Fruit fly (Drosophila melanogaster) whole organism, embryonic: ENCODE results near the gene Mabi.

Source experiments
- Abd-B ChIP-seq: fragments of 200-800 bp; sonication (Bioruptor generic); optimal IDR thresholded peaks from 2 replicates; lab custom pipeline; 2018; ENCODE audit warnings: missing biosample characterization, mild to moderate bottlenecking, missing genetic modification characterization, moderate library complexity
- Atf3 ChIP-seq: fragments of 200-800 bp; sonication (Bioruptor generic); optimal IDR thresholded peaks from 3 replicates; lab custom pipeline; 2016; ENCODE audit warnings: missing biosample characterization, missing genetic modification characterization
- Bgb ChIP-seq: fragments of 200-800 bp; sonication (Bioruptor generic); IDR thresholded peaks from 2 replicates; pipeline ENCODE4 v1.3.6; 2022; ENCODE audit warnings: missing biosample characterization, missing genetic modification characterization; ENCODE audit not compliant: partially characterized antibody
- CG11695 ChIP-seq: fragments of 200-800 bp; sonication (Bioruptor generic); IDR thresholded peaks from 3 replicates; pipeline ENCODE4 v1.3.6; 2022; ENCODE audit warnings: missing biosample characterization, missing genetic modification characterization
- CG12391 ChIP-seq: fragments of 200-800 bp; sonication (Bioruptor generic); optimal IDR thresholded peaks from 3 replicates; lab custom pipeline; 2018; ENCODE audit warnings: missing biosample characterization, mild to moderate bottlenecking, missing genetic modification characterization, moderate library complexity
- CG13287 ChIP-seq: fragments of 200-800 bp; sonication (Bioruptor generic); IDR thresholded peaks from 2 replicates; pipeline ENCODE4 v1.3.6; 2022; ENCODE audit warnings: missing biosample characterization, missing genetic modification characterization; ENCODE audit not compliant: partially characterized antibody
- CG13624 ChIP-seq: fragments of 200-800 bp; sonication (Bioruptor generic); optimal IDR thresholded peaks from 2 replicates; lab custom pipeline; 2016; ENCODE audit warnings: missing biosample characterization, missing genetic modification characterization
- CG14860 ChIP-seq: fragments of 200-800 bp; sonication (Bioruptor generic); IDR thresholded peaks from 3 replicates; pipeline ENCODE4 v1.3.6; 2022; ENCODE audit warnings: missing biosample characterization, missing genetic modification characterization; ENCODE audit not compliant: partially characterized antibody
- CG1529 ChIP-seq: fragments of 200-800 bp; sonication (Bioruptor generic); optimal IDR thresholded peaks from 3 replicates; lab custom pipeline; 2018; ENCODE audit warnings: missing biosample characterization, missing genetic modification characterization
- CG18476 ChIP-seq: fragments of 200-800 bp; sonication (Bioruptor generic); optimal IDR thresholded peaks from 2 replicates; lab custom pipeline; 2016; ENCODE audit warnings: missing biosample characterization, mild to moderate bottlenecking, missing genetic modification characterization
- CG18764 ChIP-seq: fragments of 200-800 bp; sonication (Bioruptor generic); optimal IDR thresholded peaks from 3 replicates; lab custom pipeline; 2016; ENCODE audit warnings: missing biosample characterization, missing genetic modification characterization
- CG30403 ChIP-seq: fragments of 200-800 bp; sonication (Bioruptor generic); optimal IDR thresholded peaks from 3 replicates; lab custom pipeline; 2016; ENCODE audit warnings: missing biosample characterization, missing genetic modification characterization
- CG31441 ChIP-seq: fragments of 200-800 bp; sonication (Bioruptor generic); IDR thresholded peaks from 2 replicates; pipeline ENCODE4 v1.3.6; 2022; ENCODE audit warnings: missing biosample characterization, missing genetic modification characterization
- CG32767 ChIP-seq: fragments of 200-800 bp; sonication (Bioruptor generic); IDR thresholded peaks from 2 replicates; pipeline ENCODE4 v1.3.6; 2022; ENCODE audit warnings: missing biosample characterization, missing genetic modification characterization
- CG34376 ChIP-seq: fragments of 200-800 bp; sonication (Bioruptor generic); optimal IDR thresholded peaks from 2 replicates; lab custom pipeline; 2018; ENCODE audit warnings: missing biosample characterization, mild to moderate bottlenecking, missing genetic modification characterization
- CG34422 ChIP-seq: fragments of 200-800 bp; sonication (Bioruptor generic); IDR thresholded peaks from 3 replicates; pipeline ENCODE4 v1.3.6; 2022; ENCODE audit warnings: missing biosample characterization, missing genetic modification characterization
- CG6654 ChIP-seq: fragments of 200-800 bp; sonication (Bioruptor generic); optimal IDR thresholded peaks from 2 replicates; lab custom pipeline; 2017; ENCODE audit warnings: missing biosample characterization, mild to moderate bottlenecking, missing genetic modification characterization
- CG6813 ChIP-seq: fragments of 200-800 bp; sonication (Bioruptor generic); optimal IDR thresholded peaks from 2 replicates; lab custom pipeline; 2017; ENCODE audit warnings: missing biosample characterization, missing genetic modification characterization, mild to moderate bottlenecking, moderate library complexity, missing genetic modification reagents
- CG7839 ChIP-seq: fragments of 200-800 bp; sonication (Bioruptor generic); optimal IDR thresholded peaks from 3 replicates; lab custom pipeline; 2018; ENCODE audit warnings: missing biosample characterization, mild to moderate bottlenecking, missing genetic modification characterization, moderate library complexity
- CG8388 ChIP-seq: fragments of 200-800 bp; sonication (Bioruptor generic); optimal IDR thresholded peaks from 2 replicates; lab custom pipeline; 2019; ENCODE audit warnings: missing biosample characterization, mild to moderate bottlenecking, missing genetic modification characterization, moderate library complexity
- CG9437 ChIP-seq: fragments of 200-800 bp; sonication (Bioruptor generic); optimal IDR thresholded peaks from 2 replicates; lab custom pipeline; 2018; ENCODE audit warnings: missing biosample characterization, mild to moderate bottlenecking, missing genetic modification characterization
- Dad ChIP-seq: fragments of 200-800 bp; sonication (Bioruptor generic); optimal IDR thresholded peaks from 3 replicates; lab custom pipeline; 2016; ENCODE audit warnings: missing biosample characterization, missing genetic modification characterization
- HLHmδ ChIP-seq: fragments of 200-800 bp; sonication (Bioruptor generic); optimal IDR thresholded peaks from 2 replicates; lab custom pipeline; 2018; ENCODE audit warnings: missing biosample characterization, mild to moderate bottlenecking, missing genetic modification characterization, moderate library complexity
- Lpt ChIP-seq: fragments of >200 bp; optimal IDR thresholded peaks from 2 replicates; lab custom pipeline; 2018; ENCODE audit warnings: missing biosample characterization, missing genetic modification characterization
- MTF-1 ChIP-seq: fragments of 200-800 bp; sonication (Bioruptor generic); optimal IDR thresholded peaks from 2 replicates; lab custom pipeline; 2018; ENCODE audit warnings: missing biosample characterization, mild to moderate bottlenecking, missing genetic modification characterization, borderline replicate concordance
- NC2α ChIP-seq: fragments of 200-800 bp; sonication (Bioruptor generic); optimal IDR thresholded peaks from 2 replicates; lab custom pipeline; 2016; ENCODE audit warnings: missing biosample characterization, missing genetic modification characterization
- Nf-YA ChIP-seq: fragments of 200-800 bp; sonication (Bioruptor generic); IDR thresholded peaks from 2 replicates; pipeline ENCODE4 v1.3.6; 2022; ENCODE audit warnings: missing biosample characterization, missing genetic modification characterization
- Ssrp ChIP-seq: fragments of 200-800 bp; sonication (Bioruptor generic); optimal IDR thresholded peaks from 2 replicates; lab custom pipeline; 2018; ENCODE audit warnings: missing biosample characterization, mild to moderate bottlenecking, missing genetic modification characterization, moderate library complexity
- Tbp ChIP-seq: fragments of >200 bp; optimal IDR thresholded peaks from 2 replicates; lab custom pipeline; 2018; ENCODE audit warnings: missing biosample characterization, missing genetic modification characterization
- ab ChIP-seq: fragments of 200-800 bp; sonication (Bioruptor generic); optimal IDR thresholded peaks from 2 replicates; lab custom pipeline; 2016; ENCODE audit warnings: missing biosample characterization, missing genetic modification characterization
- abd-A ChIP-seq: fragments of 200-800 bp; sonication (Bioruptor generic); optimal IDR thresholded peaks from 3 replicates; lab custom pipeline; 2019; ENCODE audit warnings: missing biosample characterization, mild to moderate bottlenecking, missing genetic modification characterization, moderate library complexity
- bab2 ChIP-seq: fragments of 200-800 bp; sonication (Bioruptor generic); optimal IDR thresholded peaks from 2 replicates; lab custom pipeline; 2016; ENCODE audit warnings: missing biosample characterization, missing genetic modification characterization
- bigmax ChIP-seq: fragments of 200-800 bp; sonication (Bioruptor generic); optimal IDR thresholded peaks from 2 replicates; lab custom pipeline; 2018; ENCODE audit warnings: missing biosample characterization, mild to moderate bottlenecking, missing genetic modification characterization
- br ChIP-seq: fragments of >200 bp; optimal IDR thresholded peaks from 2 replicates; lab custom pipeline; 2017
- chn ChIP-seq: fragments of 200-800 bp; sonication (Bioruptor generic); optimal IDR thresholded peaks from 2 replicates; lab custom pipeline; 2016; ENCODE audit warnings: missing biosample characterization, missing genetic modification characterization
- corto ChIP-seq: fragments of 200-800 bp; sonication (Bioruptor generic); optimal IDR thresholded peaks from 2 replicates; lab custom pipeline; 2016; ENCODE audit warnings: missing biosample characterization, mild to moderate bottlenecking, missing genetic modification characterization, moderate library complexity
- ewg ChIP-seq: fragments of 200-800 bp; sonication (Bioruptor generic); optimal IDR thresholded peaks from 3 replicates; lab custom pipeline; 2017; ENCODE audit warnings: mild to moderate bottlenecking, missing biosample characterization, missing genetic modification reagents, missing genetic modification characterization
- gcm2 ChIP-seq: fragments of 200-800 bp; sonication (Bioruptor generic); optimal IDR thresholded peaks from 2 replicates; lab custom pipeline; 2016; ENCODE audit warnings: missing biosample characterization, missing genetic modification characterization
- hkb ChIP-seq, 2 experiments: fragments of 200-800 bp in 1 of 2; fragments of >200 bp in 1 of 2; sonication (Bioruptor generic) in 1 of 2; IDR thresholded peaks in 1 of 2; optimal IDR thresholded peaks in 1 of 2; 2 replicates each; pipeline versions ENCODE4 v1.3.6 to Lab custom; 2017 to 2022; ENCODE audit warnings: missing biosample characterization in 1 of 2, missing genetic modification characterization in 1 of 2
- ind ChIP-seq: fragments of 200-800 bp; sonication (Bioruptor generic); optimal IDR thresholded peaks from 3 replicates; lab custom pipeline; 2016; ENCODE audit warnings: missing biosample characterization, missing genetic modification characterization
- klu ChIP-seq: fragments of 200-800 bp; sonication (Bioruptor generic); IDR thresholded peaks from 2 replicates; pipeline ENCODE4 v1.3.6; 2022; ENCODE audit warnings: missing biosample characterization, missing genetic modification characterization
- nmo ChIP-seq: fragments of 200-800 bp; sonication (Bioruptor generic); optimal IDR thresholded peaks from 2 replicates; lab custom pipeline; 2018; ENCODE audit warnings: missing biosample characterization, mild to moderate bottlenecking, missing genetic modification characterization, moderate library complexity
- prd ChIP-seq, 3 experiments: fragments of >200 bp in 2 of 3; fragments of 200-800 bp in 1 of 3; sonication (Bioruptor generic) in 1 of 3; optimal IDR thresholded peaks in 2 of 3; IDR thresholded peaks in 1 of 3; 2 replicates in 2 of 3; 3 replicates in 1 of 3; pipeline versions ENCODE4 v1.3.6 to Lab custom; 2017 to 2022; ENCODE audit warnings: missing biosample characterization in 1 of 3, missing genetic modification characterization in 1 of 3
- pros ChIP-seq: fragments of 200-800 bp; sonication (Bioruptor generic); optimal IDR thresholded peaks from 3 replicates; lab custom pipeline; 2019; ENCODE audit warnings: missing biosample characterization, mild to moderate bottlenecking, missing genetic modification characterization, moderate library complexity
- pum ChIP-seq: fragments of 200-800 bp; sonication (Bioruptor generic); optimal IDR thresholded peaks from 2 replicates; lab custom pipeline; 2016; ENCODE audit warnings: missing biosample characterization, missing genetic modification characterization
- slbo ChIP-seq: fragments of 200-800 bp; sonication (Bioruptor generic); IDR thresholded peaks from 2 replicates; pipeline ENCODE4 v1.3.6; 2022; ENCODE audit warnings: missing biosample characterization, missing genetic modification characterization
- slou ChIP-seq: fragments of 200-800 bp; sonication (Bioruptor generic); optimal IDR thresholded peaks from 3 replicates; lab custom pipeline; 2016; ENCODE audit warnings: missing biosample characterization, missing genetic modification characterization
- stwl ChIP-seq: fragments of 200-800 bp; sonication (Bioruptor generic); optimal IDR thresholded peaks from 3 replicates; lab custom pipeline; 2018; ENCODE audit warnings: missing biosample characterization, mild to moderate bottlenecking, missing genetic modification characterization, moderate library complexity
- tap ChIP-seq: fragments of 200-800 bp; optimal IDR thresholded peaks from 3 replicates; lab custom pipeline; 2019; ENCODE audit warnings: missing biosample characterization, mild to moderate bottlenecking, missing genetic modification characterization, moderate library complexity
- unpg ChIP-seq: fragments of 200-800 bp; sonication (Bioruptor generic); optimal IDR thresholded peaks from 3 replicates; lab custom pipeline; 2018; ENCODE audit warnings: missing biosample characterization, mild to moderate bottlenecking, missing genetic modification characterization, moderate library complexity

The Mabi gene

dm6 chr2L:13191894-13192293, 42.6 kb downstream of the Mabi start, which contains the start of the genes CG16974 and Edem2 (continued):
- no peak for TF ChIP-seq CG1529 (GFP tag; lab: Kevin White, UChicago)
- no peak for TF ChIP-seq Atf3
- no peak for TF ChIP-seq Bgb (GFP tag; lab: Robert Waterston, UW)
- peak; percentile 44 for TF ChIP-seq bab2 (GFP tag; lab: Kevin White, UChicago)
- peak; percentile 71 for TF ChIP-seq CG32767
- TF ChIP-seq CG31441: no peak
- peak; percentile 84 for TF ChIP-seq CG34422 (GFP tag; lab: Robert Waterston, UW)
- peak; percentile 89 for TF ChIP-seq slbo
- no peak for TF ChIP-seq CG7839 (tag; lab: Kevin White, UChicago)
- TF ChIP-seq ewg: peak; percentile 54
- TF ChIP-seq Ssrp (tag; lab: Kevin White, UChicago): peak; percentile 60
- TF ChIP-seq CG11695 (GFP tag; lab: Robert Waterston, UW): peak; percentile 73
- peak; percentile 88 for TF ChIP-seq CG30403 (GFP tag; lab: Kevin White, UChicago)
- TF ChIP-seq CG12391 (tag; lab: Kevin White, UChicago): peak; percentile 91
- TF ChIP-seq Tbp (GFP tag; lab: Kevin White, UChicago): no peak
- TF ChIP-seq chn (GFP tag; lab: Kevin White, UChicago): peak; percentile 68
- no peak for TF ChIP-seq Lpt (GFP tag; lab: Kevin White, UChicago)
- no peak for TF ChIP-seq tap (tag; lab: Kevin White, UChicago)
- peak; percentile 57; the same call in 1 of the 2 replicates for TF ChIP-seq Nf-YA (GFP tag; lab: Robert Waterston, UW)
- no peak for TF ChIP-seq gcm2 (GFP tag; lab: Kevin White, UChicago)
- TF ChIP-seq prd (optimal IDR thresholded peaks at IDR 0.05; lab: Kevin White, UChicago): no peak
- peak; percentile 90 for TF ChIP-seq prd (GFP tag; IDR thresholded peaks at IDR 0.05; lab: Robert Waterston, UW)
- TF ChIP-seq CG18764 (GFP tag; lab: Kevin White, UChicago): peak; percentile 74
- TF ChIP-seq CG6654 (GFP tag; lab: Kevin White, UChicago): no peak
- no peak for TF ChIP-seq bigmax (GFP tag; lab: Kevin White, UChicago)
- no peak for TF ChIP-seq unpg
- TF ChIP-seq CG13624: no peak
- no peak for TF ChIP-seq MTF-1
- no peak for TF ChIP-seq hkb (optimal IDR thresholded peaks at IDR 0.05; lab: Kevin White, UChicago)
- TF ChIP-seq hkb (GFP tag; IDR thresholded peaks at IDR 0.05; lab: Robert Waterston, UW): peak; percentile 69
- no peak for TF ChIP-seq Dad
- TF ChIP-seq br (lab: Kevin White, UChicago): no peak
- TF ChIP-seq CG6813 (GFP tag; lab: Kevin White, UChicago): no peak
- peak; percentile 84 for TF ChIP-seq nmo (GFP tag; lab: Kevin White, UChicago)
- TF ChIP-seq CG18476 (GFP tag; lab: Kevin White, UChicago): peak; percentile 80
- no peak for TF ChIP-seq pum (GFP tag; lab: Kevin White, UChicago)
- TF ChIP-seq ab (GFP tag; lab: Kevin White, UChicago): no peak
- TF ChIP-seq NC2α (GFP tag; lab: Kevin White, UChicago): no peak
- no peak for TF ChIP-seq HLHmδ (GFP tag; lab: Kevin White, UChicago)
- TF ChIP-seq CG9437: peak; percentile 25
- TF ChIP-seq pros: no peak
- no peak for TF ChIP-seq abd-A (tag; lab: Kevin White, UChicago)
- peak; percentile 34; the same call in 1 of the 2 replicates for TF ChIP-seq CG13287 (GFP tag; lab: Robert Waterston, UW)
- TF ChIP-seq ind (GFP tag; lab: Kevin White, UChicago): peak; percentile 83
- peak; percentile 44 for TF ChIP-seq CG34376 (GFP tag; lab: Kevin White, UChicago)
- TF ChIP-seq corto (GFP tag; lab: Kevin White, UChicago): peak; percentile 70
- peak; percentile 70 for TF ChIP-seq slou
- TF ChIP-seq Abd-B: no peak
- TF ChIP-seq klu (GFP tag; lab: Robert Waterston, UW): peak; percentile 73
- TF ChIP-seq CG8388 (GFP tag; lab: Kevin White, UChicago): no peak
- TF ChIP-seq CG14860 (GFP tag; lab: Robert Waterston, UW): no peak
- peak; percentile 88 for TF ChIP-seq stwl (tag; lab: Kevin White, UChicago)
